Fruit fly (Drosophila melanogaster) whole organism, embryonic: ENCODE measurements around the gene tws.

Source experiments
- Asciz ChIP-seq: fragments of 200-800 bp; sonication (Bioruptor generic); optimal IDR thresholded peaks from 2 replicates; lab custom pipeline; 2017; ENCODE audit warnings: missing biosample characterization, mild to moderate bottlenecking, missing genetic modification characterization, missing genetic modification reagents
- BtbVII ChIP-seq: fragments of 200-800 bp; sonication (Bioruptor generic); optimal IDR thresholded peaks from 3 replicates; lab custom pipeline; 2017; ENCODE audit warnings: missing biosample characterization, mild to moderate bottlenecking, missing genetic modification characterization
- CG11093 ChIP-seq: fragments of 200-800 bp; sonication (Bioruptor generic); IDR thresholded peaks from 3 replicates; pipeline ENCODE4 v1.3.6; 2022; ENCODE audit warnings: missing biosample characterization, missing genetic modification characterization
- CG12071 ChIP-seq: fragments of 200-800 bp; sonication (Bioruptor generic); optimal IDR thresholded peaks from 3 replicates; lab custom pipeline; 2018; ENCODE audit warnings: missing biosample characterization, mild to moderate bottlenecking, missing genetic modification characterization
- CG12236 ChIP-seq: fragments of 200-800 bp; sonication (Bioruptor generic); optimal IDR thresholded peaks from 2 replicates; lab custom pipeline; 2016; ENCODE audit warnings: missing biosample characterization, missing genetic modification characterization
- CG12942 ChIP-seq: fragments of 200-800 bp; sonication (Bioruptor generic); optimal IDR thresholded peaks from 3 replicates; lab custom pipeline; 2016; ENCODE audit warnings: missing biosample characterization, missing genetic modification characterization
- CG14014 ChIP-seq: fragments of 200-800 bp; sonication (Bioruptor generic); IDR thresholded peaks from 2 replicates; pipeline ENCODE4 v1.3.6; 2022; ENCODE audit warnings: missing biosample characterization, missing genetic modification characterization
- CG1647 ChIP-seq: fragments of 200-800 bp; sonication (Bioruptor generic); optimal IDR thresholded peaks from 3 replicates; lab custom pipeline; 2016; ENCODE audit warnings: missing biosample characterization, missing genetic modification characterization
- CG16863 ChIP-seq: fragments of 200-800 bp; sonication (Bioruptor generic); optimal IDR thresholded peaks from 3 replicates; lab custom pipeline; 2016; ENCODE audit warnings: missing biosample characterization, missing genetic modification characterization
- CG17328 ChIP-seq: fragments of 200-800 bp; sonication (Bioruptor generic); IDR thresholded peaks from 2 replicates; pipeline ENCODE4 v1.3.6; 2022; ENCODE audit warnings: missing biosample characterization, missing genetic modification characterization
- CG18764 ChIP-seq: fragments of 200-800 bp; sonication (Bioruptor generic); optimal IDR thresholded peaks from 3 replicates; lab custom pipeline; 2016; ENCODE audit warnings: missing biosample characterization, missing genetic modification characterization
- CG31224 ChIP-seq: fragments of 200-800 bp; sonication (Bioruptor generic); IDR thresholded peaks from 2 replicates; pipeline ENCODE4 v1.3.6; 2022; ENCODE audit warnings: missing biosample characterization, missing genetic modification characterization
- CG31365 ChIP-seq: fragments of 200-800 bp; sonication (Bioruptor generic); optimal IDR thresholded peaks from 2 replicates; lab custom pipeline; 2018; ENCODE audit warnings: missing biosample characterization, mild to moderate bottlenecking, missing genetic modification characterization
- CG34422 ChIP-seq: fragments of 200-800 bp; sonication (Bioruptor generic); IDR thresholded peaks from 3 replicates; pipeline ENCODE4 v1.3.6; 2022; ENCODE audit warnings: missing biosample characterization, missing genetic modification characterization
- CG42726 ChIP-seq: fragments of 200-800 bp; sonication (Bioruptor generic); IDR thresholded peaks from 2 replicates; pipeline ENCODE4 v1.3.6; 2022; ENCODE audit warnings: missing biosample characterization, missing genetic modification characterization; ENCODE audit not compliant: partially characterized antibody
- CG5180 ChIP-seq: fragments of 200-800 bp; sonication (Bioruptor generic); optimal IDR thresholded peaks from 3 replicates; lab custom pipeline; 2017; ENCODE audit warnings: missing biosample characterization, missing genetic modification characterization, mild to moderate bottlenecking, moderate library complexity, missing genetic modification reagents
- CG6272 ChIP-seq: fragments of 200-800 bp; sonication (Bioruptor generic); IDR thresholded peaks from 2 replicates; pipeline ENCODE4 v1.3.6; 2022; ENCODE audit warnings: missing biosample characterization, missing genetic modification characterization
- CG6689 ChIP-seq: fragments of 200-800 bp; sonication (Bioruptor generic); IDR thresholded peaks from 2 replicates; pipeline ENCODE4 v1.3.6; 2022; ENCODE audit warnings: missing biosample characterization, missing genetic modification characterization
- CG7556 ChIP-seq: fragments of 200-800 bp; sonication (Bioruptor generic); optimal IDR thresholded peaks from 2 replicates; lab custom pipeline; 2017; ENCODE audit warnings: missing biosample characterization, mild to moderate bottlenecking, missing genetic modification characterization
- CG7928 ChIP-seq: fragments of 200-800 bp; sonication (Bioruptor generic); optimal IDR thresholded peaks from 2 replicates; lab custom pipeline; 2017; ENCODE audit warnings: missing biosample characterization, mild to moderate bottlenecking, missing genetic modification characterization
- CG7963 ChIP-seq: fragments of 200-800 bp; sonication (Bioruptor generic); IDR thresholded peaks from 3 replicates; pipeline ENCODE4 v1.3.6; 2022; ENCODE audit warnings: missing biosample characterization, missing genetic modification characterization; ENCODE audit not compliant: partially characterized antibody
- CG8089 ChIP-seq: fragments of 200-800 bp; sonication (Bioruptor generic); optimal IDR thresholded peaks from 3 replicates; lab custom pipeline; 2016; ENCODE audit warnings: missing biosample characterization, missing genetic modification characterization
- CG8944 ChIP-seq: fragments of 200-800 bp; sonication (Bioruptor generic); optimal IDR thresholded peaks from 3 replicates; lab custom pipeline; 2016; ENCODE audit warnings: missing biosample characterization, missing genetic modification characterization
- Deaf1 ChIP-seq: fragments of 200-800 bp; optimal IDR thresholded peaks from 3 replicates; lab custom pipeline; 2019; ENCODE audit warnings: missing biosample characterization, mild to moderate bottlenecking, missing genetic modification characterization, moderate library complexity
- E2f2 ChIP-seq: fragments of 200-800 bp; sonication (Bioruptor generic); IDR thresholded peaks from 2 replicates; pipeline ENCODE4 v1.3.6; 2022; ENCODE audit warnings: missing biosample characterization, missing genetic modification characterization
- HLH4C ChIP-seq: fragments of 200-800 bp; sonication (Bioruptor generic); IDR thresholded peaks from 3 replicates; pipeline ENCODE4 v1.3.6; 2022; ENCODE audit warnings: missing biosample characterization, missing genetic modification characterization; ENCODE audit not compliant: partially characterized antibody
- Hr3 ChIP-seq: fragments of 200-800 bp; sonication (Bioruptor generic); optimal IDR thresholded peaks from 3 replicates; lab custom pipeline; 2016; ENCODE audit warnings: missing biosample characterization, missing genetic modification characterization
- Hr51 ChIP-seq, 2 experiments: fragments of 200-800 bp; sonication (Bioruptor generic); optimal IDR thresholded peaks; 2 replicates in 1 of 2; 3 replicates in 1 of 2; lab custom pipeline; 2016 to 2018; ENCODE audit warnings: missing biosample characterization in 2 of 2, missing genetic modification characterization in 2 of 2, mild to moderate bottlenecking in 1 of 2, moderate library complexity in 1 of 2
- MTF-1 ChIP-seq: fragments of 200-800 bp; sonication (Bioruptor generic); optimal IDR thresholded peaks from 2 replicates; lab custom pipeline; 2018; ENCODE audit warnings: missing biosample characterization, mild to moderate bottlenecking, missing genetic modification characterization, borderline replicate concordance
- Optix ChIP-seq: fragments of 200-800 bp; sonication (Bioruptor generic); IDR thresholded peaks from 3 replicates; pipeline ENCODE4 v1.3.6; 2022; ENCODE audit warnings: missing biosample characterization, missing genetic modification characterization
- Taf1 ChIP-seq: fragments of 200-800 bp; sonication (Bioruptor generic); IDR thresholded peaks from 2 replicates; pipeline ENCODE4 v1.3.6; 2022; ENCODE audit warnings: missing biosample characterization, missing genetic modification characterization
- ac ChIP-seq: fragments of 200-800 bp; sonication (Bioruptor generic); optimal IDR thresholded peaks from 3 replicates; lab custom pipeline; 2017; ENCODE audit warnings: missing biosample characterization, mild to moderate bottlenecking, missing genetic modification characterization
- amos ChIP-seq: fragments of 200-800 bp; sonication (Bioruptor generic); IDR thresholded peaks from 2 replicates; pipeline ENCODE4 v1.3.6; 2022; ENCODE audit warnings: missing biosample characterization, missing genetic modification characterization; ENCODE audit not compliant: partially characterized antibody
- ap ChIP-seq: fragments of 200-800 bp; sonication (Bioruptor generic); IDR thresholded peaks from 2 replicates; pipeline ENCODE4 v1.3.6; 2022; ENCODE audit warnings: missing biosample characterization, missing genetic modification characterization
- bab2 ChIP-seq: fragments of 200-800 bp; sonication (Bioruptor generic); optimal IDR thresholded peaks from 2 replicates; lab custom pipeline; 2016; ENCODE audit warnings: missing biosample characterization, missing genetic modification characterization
- cad ChIP-seq: fragments of >200 bp; optimal IDR thresholded peaks from 2 replicates; lab custom pipeline; 2017; ENCODE audit warnings: missing biosample characterization, missing genetic modification characterization
- chif ChIP-seq, 2 experiments: fragments of 200-800 bp; sonication (Bioruptor generic); optimal IDR thresholded peaks; 3 replicates each; lab custom pipeline; 2016; ENCODE audit warnings: missing biosample characterization in 2 of 2, missing genetic modification characterization in 2 of 2
- chinmo ChIP-seq: fragments of 200-800 bp; sonication (Bioruptor generic); IDR thresholded peaks from 4 replicates; pipeline ENCODE4 v1.3.6; 2022; ENCODE audit warnings: missing biosample characterization, missing genetic modification characterization; ENCODE audit not compliant: partially characterized antibody
- corto ChIP-seq: fragments of 200-800 bp; sonication (Bioruptor generic); optimal IDR thresholded peaks from 2 replicates; lab custom pipeline; 2016; ENCODE audit warnings: missing biosample characterization, mild to moderate bottlenecking, missing genetic modification characterization, moderate library complexity
- crc ChIP-seq: fragments of 200-800 bp; sonication (Bioruptor generic); optimal IDR thresholded peaks from 2 replicates; lab custom pipeline; 2016; ENCODE audit warnings: missing biosample characterization, missing genetic modification characterization
- dmrt11E ChIP-seq: fragments of 200-800 bp; sonication (Bioruptor generic); optimal IDR thresholded peaks from 3 replicates; lab custom pipeline; 2018; ENCODE audit warnings: missing biosample characterization, mild to moderate bottlenecking, missing genetic modification characterization, moderate library complexity
- esg ChIP-seq: fragments of 200-800 bp; sonication (Bioruptor generic); conservative IDR thresholded peaks from 2 replicates; pipeline ENCODE4 v1.3.6; 2022; ENCODE audit warnings: missing biosample characterization, missing genetic modification characterization
- ind ChIP-seq: fragments of 200-800 bp; sonication (Bioruptor generic); optimal IDR thresholded peaks from 3 replicates; lab custom pipeline; 2016; ENCODE audit warnings: missing biosample characterization, missing genetic modification characterization
- jing ChIP-seq: fragments of 200-800 bp; sonication (Bioruptor generic); optimal IDR thresholded peaks from 2 replicates; lab custom pipeline; 2018; ENCODE audit warnings: missing biosample characterization, mild to moderate bottlenecking, missing genetic modification characterization
- ken ChIP-seq: fragments of 200-800 bp; sonication (Bioruptor generic); IDR thresholded peaks from 3 replicates; pipeline ENCODE4 v1.3.6; 2022; ENCODE audit warnings: missing biosample characterization, missing genetic modification characterization
- pho ChIP-seq: fragments of 200-800 bp; sonication (Bioruptor generic); optimal IDR thresholded peaks from 2 replicates; lab custom pipeline; 2016; ENCODE audit warnings: missing biosample characterization, missing genetic modification characterization
- psq ChIP-seq: fragments of 200-800 bp; sonication (Bioruptor generic); optimal IDR thresholded peaks from 2 replicates; lab custom pipeline; 2017; ENCODE audit warnings: missing biosample characterization, missing genetic modification characterization
- ro ChIP-seq: fragments of 200-800 bp; sonication (Bioruptor generic); IDR thresholded peaks from 2 replicates; pipeline ENCODE4 v1.3.6; 2022; ENCODE audit warnings: missing biosample characterization, missing genetic modification characterization
- sqz ChIP-seq: fragments of 200-800 bp; sonication (Bioruptor generic); optimal IDR thresholded peaks from 3 replicates; lab custom pipeline; 2018; ENCODE audit warnings: missing biosample characterization, mild to moderate bottlenecking, missing genetic modification characterization
- tio ChIP-seq: fragments of 200-800 bp; sonication (Bioruptor generic); optimal IDR thresholded peaks from 2 replicates; lab custom pipeline; 2017; ENCODE audit warnings: missing biosample characterization, missing genetic modification characterization, inconsistent platforms
- vvl ChIP-seq: fragments of 200-800 bp; sonication (Bioruptor generic); IDR thresholded peaks from 2 replicates; pipeline ENCODE4 v1.3.6; 2022; ENCODE audit warnings: missing biosample characterization, missing genetic modification characterization

tws gene

DNA sequence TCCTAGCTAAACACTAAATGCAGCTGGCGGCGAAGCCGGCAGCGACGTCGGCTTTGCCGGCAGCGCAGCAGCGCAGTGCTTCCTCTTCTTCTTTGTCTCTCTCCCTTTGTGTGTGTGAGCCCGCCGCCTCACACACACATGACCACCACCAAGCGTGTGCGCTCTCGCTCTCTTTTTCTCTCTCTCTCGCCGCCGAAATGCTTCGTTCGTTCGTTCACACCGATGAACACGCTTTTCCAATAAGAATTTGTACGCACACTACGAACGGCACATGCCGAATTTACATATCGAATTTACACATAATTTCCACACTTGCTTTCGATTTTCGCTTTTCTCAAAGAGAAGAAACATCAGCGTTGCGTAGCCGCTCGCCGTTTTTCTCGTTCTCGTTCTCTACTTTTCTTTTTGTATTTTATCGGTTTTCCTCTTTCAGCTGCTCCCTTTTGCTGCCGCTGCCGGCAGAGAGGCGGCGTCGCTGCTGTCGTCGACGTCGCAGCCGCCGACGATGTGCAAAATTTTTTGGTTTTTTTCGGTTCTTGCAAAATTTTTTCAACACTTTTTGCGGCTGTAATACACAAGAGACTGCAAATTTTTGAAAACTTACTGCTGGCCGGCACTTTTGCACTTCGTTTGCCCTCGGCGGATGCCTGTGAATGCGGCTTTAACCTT lies 30.2 kb downstream of the tws start (continued):
- TF ChIP-seq Hr3 (no peak), ac (GFP tag; lab: Kevin White, UChicago) (no peak), CG12942 (GFP tag; lab: Kevin White, UChicago) (no peak), CG7963 (GFP tag; lab: Robert Waterston, UW) (no peak), ind (GFP tag; lab: Kevin White, UChicago) (no peak), cad (GFP tag; lab: Kevin White, UChicago) (no peak), CG6689 (GFP tag; lab: Robert Waterston, UW) (no peak), psq (GFP tag; lab: Kevin White, UChicago) (no peak), CG12236 (GFP tag; lab: Kevin White, UChicago) (no peak), ro (no peak), CG7928 (GFP tag; lab: Kevin White, UChicago) (no peak), CG12071 (GFP tag; lab: Kevin White, UChicago) (no peak), vvl (peak; percentile 84), dmrt11E (tag; lab: Kevin White, UChicago) (no peak), sqz (peak; percentile 78), esg (no peak), Asciz (GFP tag; lab: Kevin White, UChicago) (no peak), chinmo (peak; percentile 80; the same call in 1 of the 4 replicates), CG8089 (no peak), CG34422 (GFP tag; lab: Robert Waterston, UW) (peak; percentile 27; the same call in 1 of the 3 replicates), CG7556 (peak; percentile 3), CG16863 (GFP tag; lab: Kevin White, UChicago) (no peak), CG5180 (no peak), CG11093 (GFP tag; lab: Robert Waterston, UW) (no peak), CG42726 (GFP tag; lab: Robert Waterston, UW) (no peak), CG17328 (GFP tag; lab: Robert Waterston, UW) (no peak), Deaf1 (tag; lab: Kevin White, UChicago) (peak; percentile 89), Optix (GFP tag; lab: Robert Waterston, UW) (no peak), crc (no peak), corto (GFP tag; lab: Kevin White, UChicago) (no peak), CG8944 (GFP tag; lab: Kevin White, UChicago) (no peak), CG18764 (GFP tag; lab: Kevin White, UChicago) (no peak), Hr51 (GFP tag; optimal IDR thresholded peaks at IDR 0.05; lab: Kevin White, UChicago) (no peak), amos (peak; percentile 19; the same call in 1 of the 2 replicates), CG6272 (GFP tag; lab: Robert Waterston, UW) (no peak), CG31365 (no peak), MTF-1 (no peak), E2f2 (GFP tag; lab: Robert Waterston, UW) (no peak), jing (GFP tag; lab: Kevin White, UChicago) (no peak), chif (GFP tag; optimal IDR thresholded peaks at IDR 0.05; lab: Kevin White, UChicago) (no peak), bab2 (no peak), tio (GFP tag; lab: Kevin White, UChicago) (no peak), CG14014 (0 out of 2 replicates have a peak, but pooled peaks have one; percentile 20), BtbVII (no peak), CG1647 (no peak), ap (GFP tag; lab: Robert Waterston, UW) (no peak), CG31224 (GFP tag; lab: Robert Waterston, UW) (no peak), Taf1 (no peak), HLH4C (GFP tag; lab: Robert Waterston, UW) (no peak), pho (GFP tag; lab: Kevin White, UChicago) (no peak), ken (GFP tag; lab: Robert Waterston, UW) (no peak)
